Worm (Caenorhabditis elegans) whole organism, late embryonic: ENCODE data around the gene irld-6.

ENCODE experiments used
- K09A11.1 ChIP-seq: sonication (generic microtip); optimal IDR thresholded peaks from 2 replicates; lab custom pipeline; 2017; ENCODE audit warnings: antibody characterized with exemption, mild to moderate bottlenecking, missing genetic modification characterization, missing compliant biosample characterization; ENCODE audit not compliant: insufficient read depth
- T23F11.4 ChIP-seq: fragments of 200-800 bp; sonication (Bioruptor generic); optimal IDR thresholded peaks from 2 replicates; lab custom pipeline; 2018; ENCODE audit warnings: mild to moderate bottlenecking, missing genetic modification characterization, missing compliant biosample characterization
- ceh-18 ChIP-seq: sonication (generic microtip); optimal IDR thresholded peaks from 2 replicates; lab custom pipeline; 2016; ENCODE audit warnings: missing genetic modification characterization, missing compliant biosample characterization
- ceh-19 ChIP-seq: fragments of 200-800 bp; sonication (Bioruptor generic); optimal IDR thresholded peaks from 2 replicates; lab custom pipeline; 2018; ENCODE audit warnings: mild to moderate bottlenecking, missing genetic modification characterization, missing compliant biosample characterization
- ceh-2 ChIP-seq: sonication (generic microtip); optimal IDR thresholded peaks from 2 replicates; lab custom pipeline; 2016; ENCODE audit warnings: missing genotype, missing genetic modification characterization, missing compliant biosample characterization
- ceh-24 ChIP-seq: sonication (generic microtip); optimal IDR thresholded peaks from 2 replicates; lab custom pipeline; 2016; ENCODE audit warnings: mild to moderate bottlenecking, missing genetic modification characterization, missing compliant biosample characterization
- ceh-30 ChIP-seq: fragments of 150-350 bp; optimal IDR thresholded peaks from 2 replicates; lab custom pipeline; 2014; ENCODE audit warnings: missing biosample characterization, missing genetic modification characterization
- ceh-45 ChIP-seq: fragments of 200-800 bp; sonication (Bioruptor generic); IDR thresholded peaks from 2 replicates; pipeline ENCODE4 v1.3.6; 2022; ENCODE audit warnings: missing genetic modification reagents, missing genetic modification characterization, missing compliant biosample characterization
- ceh-48 ChIP-seq: sonication (generic microtip); optimal IDR thresholded peaks from 2 replicates; lab custom pipeline; 2016; ENCODE audit warnings: missing genetic modification characterization, inconsistent platforms, missing compliant biosample characterization
- ceh-6 ChIP-seq: fragments of 200-800 bp; sonication (Bioruptor generic); optimal IDR thresholded peaks from 2 replicates; lab custom pipeline; 2018; ENCODE audit warnings: mild to moderate bottlenecking, missing genetic modification characterization, missing compliant biosample characterization
- ceh-9 ChIP-seq: sonication (generic microtip); optimal IDR thresholded peaks from 2 replicates; lab custom pipeline; 2016; ENCODE audit warnings: mild to moderate bottlenecking, missing genetic modification characterization, inconsistent platforms, missing compliant biosample characterization
- dmd-4 ChIP-seq: sonication (generic microtip); optimal IDR thresholded peaks from 2 replicates; lab custom pipeline; 2016; ENCODE audit warnings: borderline replicate concordance, missing genetic modification characterization, missing compliant biosample characterization
- elt-2 ChIP-seq: sonication (generic microtip); optimal IDR thresholded peaks from 2 replicates; lab custom pipeline; 2016; ENCODE audit warnings: missing genetic modification reagents, missing genetic modification characterization, missing compliant biosample characterization
- elt-4 ChIP-seq: sonication (generic microtip); optimal IDR thresholded peaks from 2 replicates; lab custom pipeline; 2016; ENCODE audit warnings: missing genetic modification characterization, missing compliant biosample characterization
- ets-4 ChIP-seq: sonication (generic microtip); optimal IDR thresholded peaks from 2 replicates; lab custom pipeline; 2016; ENCODE audit warnings: missing genetic modification characterization, missing compliant biosample characterization
- fax-1 ChIP-seq: sonication (generic microtip); optimal IDR thresholded peaks from 2 replicates; lab custom pipeline; 2016; ENCODE audit warnings: missing genotype, missing genetic modification characterization, missing compliant biosample characterization
- fkh-6 ChIP-seq: sonication (generic microtip); optimal IDR thresholded peaks from 2 replicates; lab custom pipeline; 2016; ENCODE audit warnings: missing genetic modification characterization, missing compliant biosample characterization
- mec-3 ChIP-seq: sonication (generic microtip); optimal IDR thresholded peaks from 2 replicates; lab custom pipeline; 2016; ENCODE audit warnings: borderline replicate concordance, missing genetic modification characterization, missing compliant biosample characterization
- nhr-11 ChIP-seq: fragments of 150-350 bp; optimal IDR thresholded peaks from 2 replicates; lab custom pipeline; 2014; ENCODE audit warnings: missing biosample characterization, missing genetic modification characterization
- nhr-232 ChIP-seq: sonication (generic microtip); optimal IDR thresholded peaks from 2 replicates; lab custom pipeline; 2016; ENCODE audit warnings: missing genetic modification characterization, missing compliant biosample characterization
- npax-4 ChIP-seq: sonication (generic microtip); optimal IDR thresholded peaks from 2 replicates; lab custom pipeline; 2016; ENCODE audit warnings: missing genetic modification characterization, missing compliant biosample characterization
- odd-2 ChIP-seq: sonication (generic microtip); optimal IDR thresholded peaks from 2 replicates; lab custom pipeline; 2017; ENCODE audit warnings: antibody characterized with exemption, mild to moderate bottlenecking, missing genetic modification characterization, missing compliant biosample characterization
- pag-3 ChIP-seq: sonication (generic microtip); optimal IDR thresholded peaks from 2 replicates; lab custom pipeline; 2016; ENCODE audit warnings: missing compliant biosample characterization, missing genetic modification characterization, borderline replicate concordance
- pat-9 ChIP-seq: fragments of 200-800 bp; sonication (Bioruptor generic); optimal IDR thresholded peaks from 2 replicates; lab custom pipeline; 2018; ENCODE audit warnings: mild to moderate bottlenecking, missing genetic modification characterization, moderate library complexity, missing compliant biosample characterization
- sox-2 ChIP-seq: fragments of 200-800 bp; sonication (Bioruptor generic); IDR thresholded peaks from 2 replicates; pipeline ENCODE4 v1.3.6; 2022; ENCODE audit warnings: missing genetic modification reagents, missing genetic modification characterization, missing compliant biosample characterization
- sox-4 ChIP-seq: sonication (generic microtip); optimal IDR thresholded peaks from 2 replicates; lab custom pipeline; 2017; ENCODE audit warnings: mild to moderate bottlenecking, missing genetic modification characterization, inconsistent platforms, missing compliant biosample characterization
- tbx-2 ChIP-seq: sonication (generic microtip); optimal IDR thresholded peaks from 2 replicates; lab custom pipeline; 2016; ENCODE audit warnings: missing genetic modification characterization, missing compliant biosample characterization
- tbx-7 ChIP-seq: sonication (generic microtip); optimal IDR thresholded peaks from 2 replicates; lab custom pipeline; 2016; ENCODE audit warnings: missing genotype, missing genetic modification characterization, missing compliant biosample characterization
- ttx-3 ChIP-seq: sonication (generic microtip); optimal IDR thresholded peaks from 2 replicates; lab custom pipeline; 2016; ENCODE audit warnings: missing genetic modification reagents, missing genetic modification characterization, missing compliant biosample characterization
- unc-3 ChIP-seq, 2 experiments: fragments of 200-800 bp in 1 of 2; sonication (Bioruptor generic) in 1 of 2; sonication (generic microtip) in 1 of 2; conservative IDR thresholded peaks in 1 of 2; optimal IDR thresholded peaks in 1 of 2; 2 replicates each; pipeline versions ENCODE4 v1.3.6 to Lab custom; 2016 to 2022; ENCODE audit warnings: missing compliant biosample characterization in 2 of 2, missing genetic modification characterization in 2 of 2, missing genetic modification reagents in 1 of 2
- unc-55 ChIP-seq: sonication (generic microtip); optimal IDR thresholded peaks from 2 replicates; lab custom pipeline; 2017; ENCODE audit warnings: missing biosample characterization, missing genetic modification reagents, missing genetic modification characterization
- zip-5 ChIP-seq: sonication (generic microtip); optimal IDR thresholded peaks from 2 replicates; lab custom pipeline; 2016; ENCODE audit warnings: missing genetic modification characterization, missing compliant biosample characterization

irld-6 gene

ce11 chrV:10793498-10793897 is 36.9 kb upstream of the irld-6 start, which contains the start of gene ule-3:
Gene ule-3 (plus strand): TSS chrV:10793798.
- no peak for TF ChIP-seq T23F11.4 (GFP tag; lab: Kevin White, UChicago)

ce11 chrV:10792775-10793174 is 36.2 kb upstream of the irld-6 start, which contains the start of gene D1054.10:
Gene D1054.10 (minus strand): TSS chrV:10792875.
- no peak for TF ChIP-seq ceh-6

- TF ChIP-seq nhr-11: no peak
- no peak for TF ChIP-seq sox-4 (tag; lab: Kevin White, UChicago)
- TF ChIP-seq npax-4: no peak
Measured at ce11 chrV:10790921-10791320, 34.3 kb upstream of the irld-6 start, which contains the start of gene D1054.9. Gene D1054.9 (minus strand): TSS chrV:10791057.

ce11 chrV:10784011-10784410 is 27.4 kb upstream of the irld-6 start, which contains the start of gene D1054.8:
Gene D1054.8 (plus strand): TSS chrV:10784311.
- TF ChIP-seq unc-3 (GFP tag; conservative IDR thresholded peaks at IDR 0.05; lab: Robert Waterston, UW) (no peak), unc-3 (tag; optimal IDR thresholded peaks at IDR 0.05; lab: Kevin White, UChicago) (no peak), T23F11.4 (GFP tag; lab: Kevin White, UChicago) (no peak), ceh-19 (GFP tag; lab: Kevin White, UChicago) (no peak), elt-4 (tag; lab: Kevin White, UChicago) (no peak), ets-4 (no peak), sox-4 (tag; lab: Kevin White, UChicago) (no peak), ttx-3 (tag; lab: Kevin White, UChicago) (no peak), ceh-45 (no peak), ceh-6 (no peak), pat-9 (no peak), unc-55 (GFP tag; lab: Kevin White, UChicago) (no peak), tbx-2 (tag; lab: Kevin White, UChicago) (no peak), mec-3 (tag; lab: Kevin White, UChicago) (no peak), tbx-7 (tag; lab: Kevin White, UChicago) (no peak), zip-5 (no peak), ceh-30 (tag; lab: Kevin White, UChicago) (no peak)

- TF ChIP-seq K09A11.1 (tag; lab: Kevin White, UChicago) (no peak), elt-2 (tag; lab: Kevin White, UChicago) (peak; percentile 56)
Measured at ce11 chrV:10776528-10777055, 20.0 kb upstream of the irld-6 start, which contains the start of gene D1054.5. Gene D1054.5 (minus strand): TSS chrV:10776578.

- no peak for TF ChIP-seq tbx-2 (tag; lab: Kevin White, UChicago)
- no peak for TF ChIP-seq ceh-18 (tag; lab: Kevin White, UChicago)
- TF ChIP-seq ceh-24 (tag; lab: Kevin White, UChicago): no peak
- no peak for TF ChIP-seq dmd-4 (tag; lab: Kevin White, UChicago)
- no peak for TF ChIP-seq ceh-48 (tag; lab: Kevin White, UChicago)
Measured at ce11 chrV:10773216-10773615, 16.6 kb upstream of the irld-6 start.

- TF ChIP-seq pat-9 (no peak), tbx-7 (tag; lab: Kevin White, UChicago) (no peak), odd-2 (no peak), ceh-19 (GFP tag; lab: Kevin White, UChicago) (no peak), nhr-232 (tag; lab: Kevin White, UChicago) (no peak), ceh-9 (tag; lab: Kevin White, UChicago) (no peak), fkh-6 (tag; lab: Kevin White, UChicago) (no peak), fax-1 (tag; lab: Kevin White, UChicago) (no peak), ets-4 (no peak), sox-2 (no peak), pag-3 (tag; lab: Kevin White, UChicago) (no peak), ceh-2 (no peak)
Measured at ce11 chrV:10771390-10771789, 14.8 kb upstream of the irld-6 start, which contains the start of gene D1054.3. Gene D1054.3 (plus strand): TSS chrV:10771451.
